Worm (Caenorhabditis elegans) whole organism, young adult: ENCODE data around the gene twk-5.

Experiments
- B0019.2 ChIP-seq: fragments of 200-800 bp; sonication (Bioruptor generic); conservative IDR thresholded peaks from 2 replicates; pipeline ENCODE4 v1.3.6; 2022; ENCODE audit warnings: missing genetic modification reagents, missing genetic modification characterization, missing compliant biosample characterization
- B0035.1 ChIP-seq: sonication (generic microtip); optimal IDR thresholded peaks from 2 replicates; lab custom pipeline; 2016; ENCODE audit warnings: missing genetic modification characterization, mild to moderate bottlenecking, missing compliant biosample characterization, missing genotype, missing genetic modification reagents
- F10E7.11 ChIP-seq: sonication (generic microtip); optimal IDR thresholded peaks from 2 replicates; lab custom pipeline; 2017; ENCODE audit warnings: mild to moderate bottlenecking, missing genetic modification characterization, moderate library complexity, missing compliant biosample characterization
- F22D6.2 ChIP-seq: sonication (generic microtip); optimal IDR thresholded peaks from 2 replicates; lab custom pipeline; 2016; ENCODE audit warnings: mild to moderate bottlenecking, missing genetic modification characterization, missing compliant biosample characterization
- F23B12.7 ChIP-seq: sonication (generic microtip); optimal IDR thresholded peaks from 2 replicates; lab custom pipeline; 2017; ENCODE audit warnings: missing genetic modification characterization, mild to moderate bottlenecking, missing compliant biosample characterization, antibody characterized with exemption, moderate library complexity; ENCODE audit not compliant: insufficient read depth
- F57C9.4 ChIP-seq: sonication (generic microtip); optimal IDR thresholded peaks from 2 replicates; lab custom pipeline; 2017; ENCODE audit warnings: mild to moderate bottlenecking, missing genetic modification characterization, missing compliant biosample characterization
- K11D2.4 ChIP-seq: fragments of 200-800 bp; sonication (Bioruptor generic); IDR thresholded peaks from 2 replicates; pipeline ENCODE4 v1.3.6; 2022; ENCODE audit warnings: missing genetic modification reagents, missing genetic modification characterization, missing compliant biosample characterization
- T26A5.8 ChIP-seq: sonication (generic microtip); optimal IDR thresholded peaks from 2 replicates; lab custom pipeline; 2016; ENCODE audit warnings: missing genetic modification characterization, missing compliant biosample characterization
- Y53G8AR.9 ChIP-seq: fragments of 200-800 bp; sonication (Bioruptor generic); conservative IDR thresholded peaks from 2 replicates; pipeline ENCODE4 v1.3.6; 2022; ENCODE audit warnings: missing genetic modification reagents, missing genetic modification characterization, missing compliant biosample characterization
- Y67H2A.10 ChIP-seq: fragments of 200-800 bp; sonication (Bioruptor generic); conservative IDR thresholded peaks from 2 replicates; pipeline ENCODE4 v1.3.6; 2022; ENCODE audit warnings: missing genetic modification reagents, missing genetic modification characterization, missing compliant biosample characterization
- Y79H2A.3 ChIP-seq: fragments of 200-800 bp; sonication (Bioruptor generic); conservative IDR thresholded peaks from 2 replicates; pipeline ENCODE4 v1.3.6; 2022; ENCODE audit warnings: missing genetic modification reagents, missing genetic modification characterization, missing compliant biosample characterization
- athp-1 ChIP-seq: sonication (generic microtip); optimal IDR thresholded peaks from 2 replicates; lab custom pipeline; 2017; ENCODE audit warnings: mild to moderate bottlenecking, missing genetic modification characterization, missing compliant biosample characterization
- bed-2 ChIP-seq: fragments of 200-800 bp; sonication (Bioruptor generic); IDR thresholded peaks from 2 replicates; pipeline ENCODE4 v1.3.6; 2022; ENCODE audit warnings: missing genetic modification reagents, missing genetic modification characterization, missing compliant biosample characterization
- ccch-3 ChIP-seq: fragments of 200-800 bp; sonication (Bioruptor generic); optimal IDR thresholded peaks from 2 replicates; lab custom pipeline; 2018; ENCODE audit warnings: mild to moderate bottlenecking, missing genetic modification characterization, missing compliant biosample characterization
- cebp-1 ChIP-seq, 2 experiments: fragments of 200-800 bp in 1 of 2; sonication (Bioruptor generic) in 1 of 2; sonication (generic microtip) in 1 of 2; IDR thresholded peaks in 1 of 2; optimal IDR thresholded peaks in 1 of 2; 2 replicates each; pipeline versions ENCODE4 v1.3.6 to Lab custom; 2017 to 2022; ENCODE audit warnings: missing compliant biosample characterization in 2 of 2, missing genetic modification characterization in 2 of 2, mild to moderate bottlenecking in 1 of 2, missing genetic modification reagents in 1 of 2, moderate library complexity in 1 of 2
- ceh-58 ChIP-seq: fragments of 200-800 bp; sonication (Bioruptor generic); IDR thresholded peaks from 2 replicates; pipeline ENCODE4 v1.3.6; 2022; ENCODE audit warnings: missing genetic modification characterization, missing compliant biosample characterization
- ceh-79 ChIP-seq: sonication (generic microtip); optimal IDR thresholded peaks from 2 replicates; lab custom pipeline; 2017; ENCODE audit warnings: mild to moderate bottlenecking, missing genetic modification characterization, missing compliant biosample characterization
- dox-1 ChIP-seq: fragments of 200-800 bp; sonication (Bioruptor generic); IDR thresholded peaks from 2 replicates; pipeline ENCODE4 v1.3.6; 2022; ENCODE audit warnings: missing genetic modification reagents, missing genetic modification characterization, missing compliant biosample characterization
- dpl-1 ChIP-seq: fragments of 150-350 bp; optimal IDR thresholded peaks from 2 replicates; lab custom pipeline; 2014; ENCODE audit warnings: missing biosample characterization, missing genetic modification reagents, missing genetic modification characterization
- egl-44 ChIP-seq: fragments of 200-800 bp; sonication (Bioruptor generic); IDR thresholded peaks from 2 replicates; pipeline ENCODE4 v1.3.6; 2022; ENCODE audit warnings: missing genetic modification reagents, missing genetic modification characterization, missing compliant biosample characterization
- fkh-3 ChIP-seq: sonication (generic microtip); optimal IDR thresholded peaks from 2 replicates; lab custom pipeline; 2016; ENCODE audit warnings: mild to moderate bottlenecking, missing genetic modification characterization, missing compliant biosample characterization
- him-1 ChIP-seq: sonication (generic microtip); optimal IDR thresholded peaks from 2 replicates; lab custom pipeline; 2016; ENCODE audit warnings: missing genotype, missing genetic modification reagents, missing genetic modification characterization, missing compliant biosample characterization
- hlh-12 ChIP-seq: sonication (generic microtip); optimal IDR thresholded peaks from 2 replicates; lab custom pipeline; 2016; ENCODE audit warnings: missing genetic modification characterization, missing compliant biosample characterization
- hmg-1.2 ChIP-seq: fragments of 200-800 bp; sonication (Bioruptor generic); IDR thresholded peaks from 2 replicates; pipeline ENCODE4 v1.3.6; 2022; ENCODE audit warnings: missing genetic modification reagents, missing genetic modification characterization, missing compliant biosample characterization
- lin-40 ChIP-seq: sonication (generic microtip); optimal IDR thresholded peaks from 2 replicates; lab custom pipeline; 2016; ENCODE audit warnings: missing genetic modification characterization, mild to moderate bottlenecking, missing compliant biosample characterization, missing genotype, missing genetic modification reagents
- lin-54 ChIP-seq: fragments of 200-800 bp; sonication (Bioruptor generic); optimal IDR thresholded peaks from 2 replicates; lab custom pipeline; 2018; ENCODE audit warnings: mild to moderate bottlenecking, missing genetic modification characterization, missing compliant biosample characterization
- lir-1 ChIP-seq: fragments of 200-800 bp; sonication (Bioruptor generic); conservative IDR thresholded peaks from 2 replicates; pipeline ENCODE4 v1.3.6; 2022; ENCODE audit warnings: missing genetic modification reagents, missing genetic modification characterization, missing compliant biosample characterization
- lsl-1 ChIP-seq: fragments of 200-800 bp; sonication (Bioruptor generic); optimal IDR thresholded peaks from 2 replicates; lab custom pipeline; 2018; ENCODE audit warnings: mild to moderate bottlenecking, missing genetic modification characterization, moderate library complexity, missing compliant biosample characterization
- madf-6 ChIP-seq: fragments of 200-800 bp; sonication (Bioruptor generic); IDR thresholded peaks from 2 replicates; pipeline ENCODE4 v1.3.6; 2022; ENCODE audit warnings: missing genetic modification reagents, missing genetic modification characterization, missing compliant biosample characterization
- mel-28 ChIP-seq: sonication (generic microtip); optimal IDR thresholded peaks from 2 replicates; lab custom pipeline; 2016; ENCODE audit warnings: borderline replicate concordance, mild to moderate bottlenecking, missing genetic modification characterization, missing compliant biosample characterization
- mxl-1 ChIP-seq: sonication (generic microtip); optimal IDR thresholded peaks from 2 replicates; lab custom pipeline; 2016; ENCODE audit warnings: missing genetic modification characterization, missing compliant biosample characterization
- nhr-90 ChIP-seq: sonication (generic microtip); optimal IDR thresholded peaks from 2 replicates; lab custom pipeline; 2016; ENCODE audit warnings: missing genotype, mild to moderate bottlenecking, missing genetic modification characterization, missing compliant biosample characterization
- repo-1 ChIP-seq: sonication (generic microtip); optimal IDR thresholded peaks from 2 replicates; lab custom pipeline; 2017; ENCODE audit warnings: mild to moderate bottlenecking, missing genetic modification characterization, missing compliant biosample characterization
- rpc-1 ChIP-seq, 2 experiments: fragments of 150-350 bp in 1 of 2; sonication (generic microtip) in 1 of 2; optimal IDR thresholded peaks; 2 replicates each; lab custom pipeline; 2014 to 2018; ENCODE audit warnings: missing biosample characterization in 1 of 2, missing genetic modification characterization in 1 of 2, missing genetic modification reagents in 1 of 2, missing genotype in 1 of 2
- snpc-1.3 ChIP-seq: sonication (generic microtip); optimal IDR thresholded peaks from 2 replicates; lab custom pipeline; 2017; ENCODE audit warnings: missing genetic modification characterization, mild to moderate bottlenecking, missing compliant biosample characterization, antibody characterized with exemption, moderate library complexity, missing genotype, missing genetic modification reagents; ENCODE audit not compliant: insufficient read depth
- snpc-3.4 ChIP-seq: sonication (generic microtip); optimal IDR thresholded peaks from 2 replicates; lab custom pipeline; 2017; ENCODE audit warnings: missing genetic modification characterization, mild to moderate bottlenecking, missing compliant biosample characterization, antibody characterized with exemption, moderate library complexity, missing genotype, missing genetic modification reagents
- somi-1 ChIP-seq: fragments of 200-800 bp; sonication (Bioruptor generic); optimal IDR thresholded peaks from 2 replicates; lab custom pipeline; 2018; ENCODE audit warnings: mild to moderate bottlenecking, missing genetic modification characterization, missing compliant biosample characterization
- tbp1 ChIP-seq: fragments of 200-800 bp; sonication (Bioruptor generic); optimal IDR thresholded peaks from 2 replicates; lab custom pipeline; 2018; ENCODE audit warnings: mild to moderate bottlenecking, missing genetic modification characterization, missing compliant biosample characterization
- xnd-1 ChIP-seq: sonication (generic microtip); optimal IDR thresholded peaks from 2 replicates; lab custom pipeline; 2016; ENCODE audit warnings: missing genotype, missing genetic modification reagents, missing genetic modification characterization, missing compliant biosample characterization

Gene twk-5

ce11 chrII:11496767-11497166 lies 11.7 kb upstream of the twk-5 start, which contains the start of gene emc-5:
Gene emc-5 (plus strand): TSS chrII:11496780.
- TF ChIP-seq T26A5.8 (tag; lab: Kevin White, UChicago) (no peak), dpl-1 (GFP tag; lab: Kevin White, UChicago) (no peak), lsl-1 (no peak), mel-28 (tag; lab: Kevin White, UChicago) (no peak), bed-2 (GFP tag; lab: Robert Waterston, UW) (no peak), F22D6.2 (tag; lab: Kevin White, UChicago) (no peak), xnd-1 (tag; lab: Kevin White, UChicago) (no peak), dox-1 (GFP tag; lab: Robert Waterston, UW) (0 out of 2 replicates have a peak, but pooled peaks have one; percentile 5), ceh-79 (tag; lab: Kevin White, UChicago) (no peak), fkh-3 (tag; lab: Kevin White, UChicago) (no peak), lin-54 (GFP tag; lab: Kevin White, UChicago) (no peak), repo-1 (tag; lab: Kevin White, UChicago) (peak; percentile 9), ccch-3 (GFP tag; lab: Kevin White, UChicago) (no peak), Y67H2A.10 (no peak), athp-1 (tag; lab: Kevin White, UChicago) (no peak), B0019.2 (no peak), snpc-1.3 (tag; lab: Kevin White, UChicago) (no peak), Y53G8AR.9 (GFP tag; lab: Robert Waterston, UW) (no peak), nhr-90 (tag; lab: Kevin White, UChicago) (no peak), ceh-58 (GFP tag; lab: Robert Waterston, UW) (no peak), somi-1 (GFP tag; lab: Kevin White, UChicago) (peak; percentile 10), B0035.1 (tag; lab: Kevin White, UChicago) (no peak), hlh-12 (tag; lab: Kevin White, UChicago) (no peak), madf-6 (GFP tag; lab: Robert Waterston, UW) (peak; percentile 36; the same call in 1 of the 2 replicates), hmg-1.2 (GFP tag; lab: Robert Waterston, UW) (peak; percentile 22; the same call in 1 of the 2 replicates), tbp1 (GFP tag; lab: Kevin White, UChicago) (no peak), him-1 (no peak), rpc-1 (optimal IDR thresholded peaks at IDR 0.05; lab: Kevin White, UChicago) (no peak), rpc-1 (tag; optimal IDR thresholded peaks at IDR 0.05; lab: Kevin White, UChicago) (no peak)

DNA sequence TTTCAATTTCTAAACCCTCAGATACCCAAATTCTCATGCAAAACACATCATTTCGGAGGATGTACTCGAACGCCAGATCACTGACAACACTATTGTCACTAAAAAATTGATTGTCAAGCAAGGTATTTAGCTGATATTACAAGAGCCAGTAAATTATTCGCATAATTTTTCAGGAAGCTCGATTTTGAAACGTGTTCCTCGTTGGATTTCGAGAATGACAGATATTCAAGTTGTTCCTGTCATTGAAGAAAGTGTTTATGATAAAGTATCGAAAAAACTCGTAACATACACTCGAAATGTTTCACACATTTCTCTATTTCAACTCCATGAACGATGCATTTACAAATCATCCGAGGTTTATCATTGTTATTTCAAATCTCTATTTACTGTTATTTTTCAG lies 10.7 kb upstream of the twk-5 start:
- TF ChIP-seq snpc-3.4 (tag; lab: Kevin White, UChicago) (no peak), rpc-1 (optimal IDR thresholded peaks at IDR 0.05; lab: Kevin White, UChicago) (no peak), rpc-1 (tag; optimal IDR thresholded peaks at IDR 0.05; lab: Kevin White, UChicago) (no peak), madf-6 (GFP tag; lab: Robert Waterston, UW) (no peak), lin-40 (tag; lab: Kevin White, UChicago) (no peak), K11D2.4 (GFP tag; lab: Robert Waterston, UW) (no peak), repo-1 (tag; lab: Kevin White, UChicago) (no peak), egl-44 (GFP tag; lab: Robert Waterston, UW) (no peak), F23B12.7 (no peak), F10E7.11 (tag; lab: Kevin White, UChicago) (no peak)

ce11 chrII:11495307-11495706 lies 10.2 kb upstream of the twk-5 start, which contains the start of the genes ooc-3 and B0334.4:
Gene ooc-3 (minus strand): TSS chrII:11495321.
Gene B0334.4 (plus strand): TSS chrII:11495692.
- TF ChIP-seq cebp-1 (GFP tag; IDR thresholded peaks at IDR 0.05; lab: Robert Waterston, UW) = peak; percentile 53; the same call in 1 of the 2 replicates
- TF ChIP-seq cebp-1 (tag; optimal IDR thresholded peaks at IDR 0.05; lab: Kevin White, UChicago) = peak; percentile 91
- no peak for TF ChIP-seq lir-1 (GFP tag; lab: Robert Waterston, UW)
- TF ChIP-seq F57C9.4 (tag; lab: Kevin White, UChicago) = no peak
- TF ChIP-seq mxl-1 (tag; lab: Kevin White, UChicago) = no peak
- TF ChIP-seq Y79H2A.3 (GFP tag; lab: Robert Waterston, UW) = no peak
